Worm (Caenorhabditis elegans) whole organism, late embryonic: ENCODE measurements around the gene fbxa-171.
"Not testable (repeated sequence)": the region's sequence is repeated elsewhere in the genome, so short reads cannot be mapped to it uniquely, and the experiment has no call there.

Experiments used
- ama-1 ChIP-seq: fragments of 150-350 bp; optimal IDR thresholded peaks from 2 replicates; lab custom pipeline; 2014
- ceh-34 ChIP-seq: sonication (generic microtip); optimal IDR thresholded peaks from 2 replicates; lab custom pipeline; 2016; ENCODE audit warnings: mild to moderate bottlenecking, missing genetic modification characterization, missing compliant biosample characterization
- ceh-9 ChIP-seq: sonication (generic microtip); optimal IDR thresholded peaks from 2 replicates; lab custom pipeline; 2016; ENCODE audit warnings: mild to moderate bottlenecking, missing genetic modification characterization, inconsistent platforms, missing compliant biosample characterization
- hlh-13 ChIP-seq: fragments of 200-800 bp; sonication (Bioruptor generic); optimal IDR thresholded peaks from 2 replicates; lab custom pipeline; 2018; ENCODE audit warnings: mild to moderate bottlenecking, missing genetic modification characterization, missing compliant biosample characterization
- unc-55 ChIP-seq: sonication (generic microtip); optimal IDR thresholded peaks from 2 replicates; lab custom pipeline; 2017; ENCODE audit warnings: missing biosample characterization, missing genetic modification reagents, missing genetic modification characterization

DNA sequence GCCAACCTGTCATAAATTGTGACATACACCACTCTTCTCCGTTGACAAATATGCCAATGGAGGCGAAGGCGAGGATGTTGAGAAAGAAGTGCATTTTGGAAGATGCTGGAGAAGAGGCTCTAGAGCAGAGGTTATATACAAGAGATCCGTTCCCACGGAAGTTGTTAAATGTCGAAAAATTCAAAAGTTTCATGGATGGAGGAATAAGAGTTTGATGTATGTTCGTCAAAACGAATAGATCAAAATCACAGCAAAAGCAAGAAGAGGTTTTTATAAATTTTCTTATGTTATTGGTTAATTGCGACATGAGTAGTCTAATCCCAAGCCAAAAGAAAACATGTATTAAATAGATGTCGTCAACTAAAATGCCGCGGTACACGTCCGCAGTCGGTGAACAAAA, 44.7 kb upstream of the fbxa-171 start, which contains the start of gene Y6G8.15:
- not testable (repeated sequence) for TF ChIP-seq ama-1 (lab: Kevin White, UChicago); ceh-34 (tag; lab: Kevin White, UChicago); ceh-9 (tag; lab: Kevin White, UChicago); hlh-13; unc-55 (GFP tag; lab: Kevin White, UChicago)
